Worm (Caenorhabditis elegans) whole organism, L4 larva: ENCODE results near the gene apd-3.

ENCODE experiments used
- F49E8.2 ChIP-seq: sonication (generic microtip); optimal IDR thresholded peaks from 2 replicates; lab custom pipeline; 2016; ENCODE audit warnings: missing compliant biosample characterization, mild to moderate bottlenecking, missing genetic modification characterization, borderline replicate concordance
- R02D3.7 ChIP-seq: fragments of 150-350 bp; sonication (generic microtip); optimal IDR thresholded peaks from 3 replicates; lab custom pipeline; 2014; ENCODE audit warnings: missing biosample characterization, missing genetic modification characterization
- T20F7.1 ChIP-seq: fragments of 200-800 bp; sonication (Bioruptor generic); optimal IDR thresholded peaks from 2 replicates; lab custom pipeline; 2018; ENCODE audit warnings: mild to moderate bottlenecking, missing genetic modification characterization, missing compliant biosample characterization
- aha-1 ChIP-seq: fragments of 150-350 bp; peaks from one replicate; lab custom pipeline; 2014; ENCODE audit warnings: missing biosample characterization, missing genetic modification characterization
- ama-1 ChIP-seq: fragments of 150-350 bp; optimal IDR thresholded peaks from 2 replicates; lab custom pipeline; 2014; ENCODE audit warnings: inconsistent platforms, mixed read lengths
- arid-1 ChIP-seq: fragments of 200-800 bp; sonication (Bioruptor generic); conservative IDR thresholded peaks from 2 replicates; pipeline ENCODE4 v1.3.6; 2022; ENCODE audit warnings: missing genetic modification reagents, missing genetic modification characterization, missing compliant biosample characterization
- ceh-20 ChIP-seq: fragments of 200-800 bp; sonication (Bioruptor generic); IDR thresholded peaks from 2 replicates; pipeline ENCODE4 v1.3.6; 2022; ENCODE audit warnings: missing genetic modification reagents, missing genetic modification characterization, missing compliant biosample characterization
- ceh-28 ChIP-seq: fragments of 150-350 bp; optimal IDR thresholded peaks from 2 replicates; lab custom pipeline; 2014; ENCODE audit warnings: missing biosample characterization, missing genetic modification reagents, missing genetic modification characterization
- ceh-32 ChIP-seq: sonication (generic microtip); optimal IDR thresholded peaks from 2 replicates; lab custom pipeline; 2016; ENCODE audit warnings: mild to moderate bottlenecking, missing genetic modification characterization, missing compliant biosample characterization; ENCODE audit not compliant: poor library complexity
- ceh-44 ChIP-seq: fragments of 200-800 bp; sonication (Bioruptor generic); IDR thresholded peaks from 2 replicates; pipeline ENCODE4 v1.3.6; 2022; ENCODE audit warnings: missing genetic modification reagents, missing genetic modification characterization, missing compliant biosample characterization
- ceh-82 ChIP-seq: sonication (generic microtip); optimal IDR thresholded peaks from 2 replicates; lab custom pipeline; 2017; ENCODE audit warnings: missing biosample characterization, missing genetic modification characterization
- cey-2 ChIP-seq: sonication (generic microtip); optimal IDR thresholded peaks from 3 replicates; lab custom pipeline; 2017; ENCODE audit warnings: missing genetic modification characterization, mild to moderate bottlenecking, missing compliant biosample characterization, antibody characterized with exemption, borderline replicate concordance; ENCODE audit not compliant: insufficient read depth
- daf-16 ChIP-seq, 3 experiments: sonication (generic microtip); optimal IDR thresholded peaks; 2 replicates each; lab custom pipeline; 2016 to 2017; ENCODE audit warnings: missing genetic modification characterization in 3 of 3, missing genetic modification reagents in 3 of 3, mild to moderate bottlenecking in 2 of 3, missing compliant biosample characterization in 2 of 3, missing biosample characterization in 1 of 3, moderate library complexity in 1 of 3
- dpl-1 ChIP-seq: fragments of 150-350 bp; optimal IDR thresholded peaks from 2 replicates; lab custom pipeline; 2014; ENCODE audit warnings: missing biosample characterization, missing genetic modification reagents, missing genetic modification characterization
- dve-1 ChIP-seq: sonication (generic microtip); optimal IDR thresholded peaks from 2 replicates; lab custom pipeline; 2017; ENCODE audit warnings: antibody characterized with exemption, mild to moderate bottlenecking, missing genetic modification characterization, missing compliant biosample characterization; ENCODE audit not compliant: insufficient read depth
- gei-8 ChIP-seq: fragments of 200-800 bp; sonication (Bioruptor generic); optimal IDR thresholded peaks from 2 replicates; lab custom pipeline; 2018; ENCODE audit warnings: mild to moderate bottlenecking, missing genetic modification characterization, missing compliant biosample characterization
- hif-1 ChIP-seq, 2 experiments: sonication (generic microtip); optimal IDR thresholded peaks; 2 replicates each; lab custom pipeline; 2016 to 2017; ENCODE audit warnings: missing compliant biosample characterization in 2 of 2, missing genetic modification characterization in 2 of 2, missing genetic modification reagents in 2 of 2, missing genotype in 2 of 2, mild to moderate bottlenecking in 1 of 2
- hlh-11 ChIP-seq: fragments of 200-800 bp; sonication (Bioruptor generic); optimal IDR thresholded peaks from 2 replicates; lab custom pipeline; 2018; ENCODE audit warnings: mild to moderate bottlenecking, missing genetic modification characterization, missing compliant biosample characterization
- jun-1 ChIP-seq: fragments of 150-350 bp; optimal IDR thresholded peaks from 2 replicates; lab custom pipeline; 2014; ENCODE audit warnings: missing biosample characterization, missing genetic modification reagents, missing genetic modification characterization
- lim-7 ChIP-seq: fragments of 200-800 bp; sonication (Bioruptor generic); IDR thresholded peaks from 2 replicates; pipeline ENCODE4 v1.3.6; 2022; ENCODE audit warnings: missing genetic modification characterization, missing compliant biosample characterization
- lin-29 ChIP-seq: fragments of 200-800 bp; sonication (Bioruptor generic); IDR thresholded peaks from 2 replicates; pipeline ENCODE4 v1.3.6; 2022; ENCODE audit warnings: missing genetic modification reagents, missing genetic modification characterization, missing compliant biosample characterization
- lin-38 ChIP-seq: fragments of 200-800 bp; sonication (Bioruptor generic); IDR thresholded peaks from 2 replicates; pipeline ENCODE4 v1.3.6; 2022; ENCODE audit warnings: missing genetic modification reagents, missing genetic modification characterization, missing compliant biosample characterization
- lin-39 ChIP-seq: fragments of 150-350 bp; optimal IDR thresholded peaks from 2 replicates; lab custom pipeline; 2014; ENCODE audit warnings: missing biosample characterization, missing genetic modification reagents, missing genetic modification characterization
- madf-9 ChIP-seq: fragments of 200-800 bp; sonication (Bioruptor generic); conservative IDR thresholded peaks from 2 replicates; pipeline ENCODE4 v1.3.6; 2022; ENCODE audit warnings: missing genetic modification reagents, missing genetic modification characterization, missing compliant biosample characterization
- mes-2 ChIP-seq: sonication (generic microtip); optimal IDR thresholded peaks from 2 replicates; lab custom pipeline; 2016; ENCODE audit warnings: missing genotype, mild to moderate bottlenecking, missing genetic modification characterization, missing compliant biosample characterization; ENCODE audit not compliant: poor library complexity, severe bottlenecking
- nhr-10 ChIP-seq: fragments of 150-350 bp; optimal IDR thresholded peaks from 2 replicates; lab custom pipeline; 2014; ENCODE audit warnings: missing biosample characterization, missing genetic modification characterization
- nhr-11 ChIP-seq: fragments of 150-350 bp; optimal IDR thresholded peaks from 2 replicates; lab custom pipeline; 2014; ENCODE audit warnings: missing biosample characterization, missing genetic modification characterization
- nhr-111 ChIP-seq: fragments of 200-800 bp; sonication (Bioruptor generic); optimal IDR thresholded peaks from 2 replicates; lab custom pipeline; 2018; ENCODE audit warnings: mild to moderate bottlenecking, missing genetic modification characterization, missing compliant biosample characterization
- nhr-6 ChIP-seq: fragments of 150-350 bp; optimal IDR thresholded peaks from 2 replicates; lab custom pipeline; 2014; ENCODE audit warnings: missing biosample characterization, missing genetic modification characterization
- nhr-77 ChIP-seq: fragments of 150-350 bp; optimal IDR thresholded peaks from 2 replicates; lab custom pipeline; 2014; ENCODE audit warnings: missing biosample characterization, missing genetic modification characterization
- php-3 ChIP-seq: fragments of 200-800 bp; sonication (Bioruptor generic); IDR thresholded peaks from 2 replicates; pipeline ENCODE4 v1.3.6; 2022; ENCODE audit warnings: missing genetic modification reagents, missing genetic modification characterization, missing compliant biosample characterization
- sdz-12 ChIP-seq: fragments of 200-800 bp; sonication (Bioruptor generic); optimal IDR thresholded peaks from 2 replicates; lab custom pipeline; 2018; ENCODE audit warnings: mild to moderate bottlenecking, missing genetic modification characterization, missing compliant biosample characterization
- set-16 ChIP-seq: fragments of 200-800 bp; sonication (Bioruptor generic); IDR thresholded peaks from 2 replicates; pipeline ENCODE4 v1.3.6; 2022; ENCODE audit warnings: missing genetic modification reagents, missing genetic modification characterization, missing compliant biosample characterization
- snpc-4 ChIP-seq: fragments of 150-350 bp; optimal IDR thresholded peaks from 2 replicates; lab custom pipeline; 2014; ENCODE audit warnings: missing biosample characterization, missing genetic modification characterization
- spr-1 ChIP-seq: sonication (generic microtip); optimal IDR thresholded peaks from 2 replicates; lab custom pipeline; 2016; ENCODE audit warnings: mild to moderate bottlenecking, missing genetic modification characterization, missing compliant biosample characterization
- tag-97 ChIP-seq: fragments of 200-800 bp; sonication (Bioruptor generic); IDR thresholded peaks from 2 replicates; pipeline ENCODE4 v1.3.6; 2022; ENCODE audit warnings: missing genetic modification characterization, missing compliant biosample characterization
- vab-7 ChIP-seq: fragments of 200-800 bp; sonication (Bioruptor generic); IDR thresholded peaks from 2 replicates; pipeline ENCODE4 v1.3.6; 2022; ENCODE audit warnings: missing genetic modification reagents, missing genetic modification characterization, missing compliant biosample characterization
- zfp-3 ChIP-seq: fragments of 200-800 bp; sonication (Bioruptor generic); conservative IDR thresholded peaks from 2 replicates; pipeline ENCODE4 v1.3.6; 2022; ENCODE audit warnings: missing genetic modification reagents, missing genetic modification characterization, missing compliant biosample characterization
- zip-2 ChIP-seq: fragments of 150-350 bp; optimal IDR thresholded peaks from 2 replicates; lab custom pipeline; 2014; ENCODE audit warnings: missing biosample characterization, missing genetic modification characterization
- ztf-7 ChIP-seq: fragments of 150-350 bp; optimal IDR thresholded peaks from 2 replicates; lab custom pipeline; 2014; ENCODE audit warnings: missing biosample characterization, missing genetic modification characterization

apd-3 gene

ce11 chrII:3547282-3547681 is 1.1 kb upstream of the apd-3 start (continued):
- TF ChIP-seq sdz-12 (GFP tag; lab: Kevin White, UChicago) (no peak), ama-1 (no peak), ceh-28 (no peak), hlh-11 (no peak), arid-1 (GFP tag; lab: Robert Waterston, UW) (no peak), lin-39 (tag; lab: Kevin White, UChicago) (no peak), mes-2 (tag; lab: Kevin White, UChicago) (no peak), nhr-111 (no peak), ceh-20 (GFP tag; lab: Robert Waterston, UW) (no peak), dpl-1 (GFP tag; lab: Kevin White, UChicago) (peak; percentile 8), madf-9 (GFP tag; lab: Robert Waterston, UW) (no peak), R02D3.7 (no peak), nhr-6 (no peak), F49E8.2 (tag; lab: Kevin White, UChicago) (no peak), vab-7 (GFP tag; lab: Robert Waterston, UW) (no peak), nhr-77 (tag; lab: Kevin White, UChicago) (no peak), T20F7.1 (GFP tag; lab: Kevin White, UChicago) (no peak), spr-1 (tag; lab: Kevin White, UChicago) (no peak), zfp-3 (GFP tag; lab: Robert Waterston, UW) (no peak), lin-29 (GFP tag; lab: Robert Waterston, UW) (no peak), daf-16 (GFP tag; optimal IDR thresholded peaks at IDR 0.05; lab: Kevin White, UChicago) (no peak), daf-16 (tag; optimal IDR thresholded peaks at IDR 0.05; lab: Kevin White, UChicago) (no peak), gei-8 (no peak), ceh-32 (tag; lab: Kevin White, UChicago) (no peak), lin-38 (no peak), jun-1 (tag; lab: Kevin White, UChicago) (no peak), aha-1 (peak; percentile 88), hif-1 (tag; optimal IDR thresholded peaks at IDR 0.05; lab: Kevin White, UChicago) (peak in 1 of 2 experiments; percentile 53), ztf-7 (tag; lab: Kevin White, UChicago) (no peak), nhr-10 (tag; lab: Kevin White, UChicago) (no peak), zip-2 (no peak), dve-1 (peak; percentile 33)

ce11 chrII:3540151-3540550 is 6.1 kb downstream of the apd-3 start:
- TF ChIP-seq jun-1 (tag; lab: Kevin White, UChicago) (no peak), set-16 (GFP tag; lab: Robert Waterston, UW) (peak; percentile 69; the same call in 1 of the 2 replicates), cey-2 (tag; lab: Kevin White, UChicago) (no peak), php-3 (GFP tag; lab: Robert Waterston, UW) (no peak)

ce11 chrII:3528256-3528655 is 18.0 kb downstream of the apd-3 start, which contains the start of gene ncs-6:
Gene ncs-6 (minus strand): TSS chrII:3528516.
- TF ChIP-seq snpc-4 (no peak), nhr-11 (tag; lab: Kevin White, UChicago) (no peak), ceh-44 (no peak), tag-97 (GFP tag; lab: Robert Waterston, UW) (no peak), lim-7 (GFP tag; lab: Robert Waterston, UW) (no peak), ceh-82 (tag; lab: Kevin White, UChicago) (no peak)
